Fruit fly (Drosophila melanogaster): Measurements from ENCODE around the gene CG32262.

dm6 chr3L:3851048-3851447, 41.1 kb upstream of the CG32262 start:
- no peak for TF ChIP-seq Smox (GFP tag; optimal IDR thresholded peaks at IDR 0.05)
- no peak for TF ChIP-seq esn (GFP tag; optimal IDR thresholded peaks at IDR 0.05)
- TF ChIP-seq net (GFP tag; optimal IDR thresholded peaks at IDR 0.05): no peak
- no peak for TF ChIP-seq achi (GFP tag; optimal IDR thresholded peaks at IDR 0.05)

Data from whole organism, prepupa.